Worm (Caenorhabditis elegans) whole organism, mixed stage, embryonic: Measurements from ENCODE around the gene athp-1.

Experiments
- M03D4.4 ChIP-seq: sonication (generic microtip); optimal IDR thresholded peaks from 2 replicates; lab custom pipeline; 2017; ENCODE audit warnings: mild to moderate bottlenecking, missing genetic modification characterization, missing compliant biosample characterization
- bed-3 ChIP-seq: fragments of 200-800 bp; sonication (Bioruptor generic); optimal IDR thresholded peaks from 3 replicates; lab custom pipeline; 2018; ENCODE audit warnings: mild to moderate bottlenecking, missing genetic modification characterization, moderate library complexity, missing compliant biosample characterization
- ceh-39 ChIP-seq: fragments of 150-350 bp; optimal IDR thresholded peaks from 2 replicates; lab custom pipeline; 2014; ENCODE audit warnings: missing biosample characterization, missing genetic modification characterization
- ceh-43 ChIP-seq: fragments of 200-800 bp; sonication (Bioruptor generic); optimal IDR thresholded peaks from 2 replicates; lab custom pipeline; 2018; ENCODE audit warnings: mild to moderate bottlenecking, missing genetic modification characterization, moderate library complexity, missing compliant biosample characterization
- ces-1 ChIP-seq: fragments of 150-350 bp; optimal IDR thresholded peaks from 2 replicates; lab custom pipeline; 2014; ENCODE audit warnings: missing biosample characterization, missing genetic modification reagents, missing genetic modification characterization
- cnd-1 ChIP-seq: fragments of 200-800 bp; sonication (Bioruptor generic); optimal IDR thresholded peaks from 2 replicates; lab custom pipeline; 2018; ENCODE audit warnings: mild to moderate bottlenecking, missing genetic modification characterization, missing compliant biosample characterization
- drap-1 ChIP-seq: fragments of 200-800 bp; sonication (Bioruptor generic); optimal IDR thresholded peaks from 3 replicates; lab custom pipeline; 2018; ENCODE audit warnings: mild to moderate bottlenecking, missing genetic modification characterization, missing compliant biosample characterization
- elt-1 ChIP-seq: sonication (generic microtip); optimal IDR thresholded peaks from 2 replicates; lab custom pipeline; 2017; ENCODE audit warnings: missing genetic modification characterization, mild to moderate bottlenecking, missing compliant biosample characterization, antibody characterized with exemption, moderate library complexity, borderline replicate concordance; ENCODE audit not compliant: insufficient read depth
- elt-3 ChIP-seq: fragments of 150-350 bp; optimal IDR thresholded peaks from 2 replicates; lab custom pipeline; 2014; ENCODE audit warnings: missing biosample characterization, missing genetic modification characterization
- flh-1 ChIP-seq: fragments of 200-800 bp; sonication (Bioruptor generic); optimal IDR thresholded peaks from 2 replicates; lab custom pipeline; 2018; ENCODE audit warnings: mild to moderate bottlenecking, missing genetic modification characterization, moderate library complexity, missing compliant biosample characterization
- ham-2 ChIP-seq: fragments of 200-800 bp; sonication (Bioruptor generic); optimal IDR thresholded peaks from 2 replicates; lab custom pipeline; 2018; ENCODE audit warnings: mild to moderate bottlenecking, missing genetic modification characterization, missing compliant biosample characterization
- hlh-1 ChIP-seq: fragments of 150-350 bp; optimal IDR thresholded peaks from 2 replicates; lab custom pipeline; 2014; ENCODE audit warnings: missing biosample characterization, missing genetic modification reagents, missing genetic modification characterization
- lin-13 ChIP-seq: fragments of 150-350 bp; optimal IDR thresholded peaks from 2 replicates; lab custom pipeline; 2014; ENCODE audit warnings: missing biosample characterization, missing genetic modification characterization
- lin-32 ChIP-seq: fragments of 200-800 bp; sonication (Bioruptor generic); optimal IDR thresholded peaks from 2 replicates; lab custom pipeline; 2018; ENCODE audit warnings: mild to moderate bottlenecking, missing genetic modification characterization, missing compliant biosample characterization
- lsy-2 ChIP-seq: fragments of 150-350 bp; optimal IDR thresholded peaks from 2 replicates; lab custom pipeline; 2014; ENCODE audit warnings: missing biosample characterization, missing genetic modification characterization
- mab-5 ChIP-seq: fragments of 150-350 bp; optimal IDR thresholded peaks from 2 replicates; lab custom pipeline; 2014; ENCODE audit warnings: missing biosample characterization, missing genetic modification characterization
- mep-1 ChIP-seq: fragments of 150-350 bp; optimal IDR thresholded peaks from 2 replicates; lab custom pipeline; 2017; ENCODE audit warnings: missing biosample characterization, missing genetic modification reagents, missing genetic modification characterization, inconsistent platforms
- nhr-12 ChIP-seq: fragments of 150-350 bp; optimal IDR thresholded peaks from 2 replicates; lab custom pipeline; 2014; ENCODE audit warnings: missing biosample characterization, missing genetic modification characterization
- nhr-237 ChIP-seq: fragments of 150-350 bp; optimal IDR thresholded peaks from 2 replicates; lab custom pipeline; 2014; ENCODE audit warnings: missing biosample characterization, missing genetic modification characterization
- nhr-28 ChIP-seq: fragments of 150-350 bp; optimal IDR thresholded peaks from 2 replicates; lab custom pipeline; 2014; ENCODE audit warnings: missing biosample characterization, missing genetic modification characterization
- nhr-76 ChIP-seq: sonication (generic microtip); optimal IDR thresholded peaks from 2 replicates; lab custom pipeline; 2017; ENCODE audit warnings: missing biosample characterization, missing genetic modification characterization
- pha-4 ChIP-seq: fragments of 150-350 bp; optimal IDR thresholded peaks from 2 replicates; lab custom pipeline; 2018; ENCODE audit warnings: missing biosample characterization, missing genetic modification reagents, missing genetic modification characterization
- sem-2 ChIP-seq: fragments of 200-800 bp; sonication (Bioruptor generic); optimal IDR thresholded peaks from 2 replicates; lab custom pipeline; 2018; ENCODE audit warnings: mild to moderate bottlenecking, missing genetic modification characterization, missing compliant biosample characterization
- snpc-4 ChIP-seq: fragments of 150-350 bp; optimal IDR thresholded peaks from 2 replicates; lab custom pipeline; 2014; ENCODE audit warnings: missing biosample characterization, missing genetic modification characterization
- sptf-1 ChIP-seq: sonication (generic microtip); optimal IDR thresholded peaks from 2 replicates; lab custom pipeline; 2017; ENCODE audit warnings: mild to moderate bottlenecking, missing genetic modification characterization, moderate library complexity, missing compliant biosample characterization
- tbx-8 ChIP-seq: fragments of 200-800 bp; sonication (Bioruptor generic); optimal IDR thresholded peaks from 2 replicates; lab custom pipeline; 2018; ENCODE audit warnings: mild to moderate bottlenecking, missing genetic modification characterization, moderate library complexity, missing compliant biosample characterization
- unc-39 ChIP-seq: fragments of 150-350 bp; optimal IDR thresholded peaks from 2 replicates; lab custom pipeline; 2014; ENCODE audit warnings: missing biosample characterization, missing genetic modification characterization
- unc-62 ChIP-seq: fragments of 150-350 bp; optimal IDR thresholded peaks from 2 replicates; lab custom pipeline; 2014; ENCODE audit warnings: missing biosample characterization, missing genetic modification reagents, missing genetic modification characterization
- zip-8 ChIP-seq: fragments of 150-350 bp; optimal IDR thresholded peaks from 2 replicates; lab custom pipeline; 2014; ENCODE audit warnings: missing biosample characterization, missing genetic modification characterization

Gene athp-1

DNA sequence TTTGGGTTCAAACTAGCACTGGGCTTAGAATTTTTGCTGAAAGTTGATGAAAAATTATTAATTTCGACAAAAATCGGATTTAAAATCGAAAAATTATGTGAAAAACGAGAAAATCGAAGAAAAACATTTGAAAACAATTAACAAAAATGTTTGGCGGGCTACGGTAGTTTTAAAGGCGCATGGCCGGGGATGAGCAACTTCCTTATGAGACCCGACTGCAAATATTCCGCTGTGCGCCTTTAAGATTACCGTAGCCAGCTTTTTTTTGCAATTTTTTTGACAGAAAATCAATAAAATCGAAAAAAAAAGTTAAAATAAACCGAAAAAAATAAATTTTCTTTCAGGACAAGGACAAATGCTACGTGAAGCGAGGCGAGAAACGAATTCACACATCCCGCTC, 4.0 kb upstream of the athp-1 start:
- no peak for TF ChIP-seq M03D4.4 (tag; lab: Kevin White, UChicago)
- no peak for TF ChIP-seq drap-1 (GFP tag; lab: Kevin White, UChicago)
- TF ChIP-seq mab-5 (tag; lab: Kevin White, UChicago): no peak
- TF ChIP-seq zip-8 (tag; lab: Kevin White, UChicago): no peak

ce11 chrIII:10880083-10880482, 1.5 kb upstream of the athp-1 start, which contains the start of gene C44B9.3:
Gene C44B9.3, minus strand, starts transcription at chrIII:10880183.
- TF ChIP-seq nhr-28 (tag; lab: Kevin White, UChicago) (no peak), nhr-76 (tag; lab: Kevin White, UChicago) (no peak), snpc-4 (tag; lab: Kevin White, UChicago) (no peak), sptf-1 (tag; lab: Kevin White, UChicago) (no peak), nhr-12 (tag; lab: Kevin White, UChicago) (no peak), lin-32 (GFP tag; lab: Kevin White, UChicago) (no peak), elt-3 (tag; lab: Kevin White, UChicago) (no peak), drap-1 (GFP tag; lab: Kevin White, UChicago) (no peak)
- TF ChIP-seq, all 35 proteins: peak for 0

ce11 chrIII:10881996-10882395, 430 bp downstream of the athp-1 start:
- TF ChIP-seq nhr-237 (no peak), hlh-1 (no peak), zip-8 (tag; lab: Kevin White, UChicago) (no peak), lin-13 (peak; percentile 47), nhr-28 (tag; lab: Kevin White, UChicago) (no peak), flh-1 (GFP tag; lab: Kevin White, UChicago) (no peak), mep-1 (tag; lab: Kevin White, UChicago) (peak; percentile 26), sem-2 (GFP tag; lab: Kevin White, UChicago) (no peak), pha-4 (tag; lab: Kevin White, UChicago) (peak; percentile 52), drap-1 (GFP tag; lab: Kevin White, UChicago) (no peak), ceh-39 (tag; lab: Kevin White, UChicago) (no peak), unc-39 (tag; lab: Kevin White, UChicago) (no peak), lsy-2 (peak; percentile 24), ces-1 (GFP tag; lab: Kevin White, UChicago) (peak; percentile 77), M03D4.4 (tag; lab: Kevin White, UChicago) (peak; percentile 7)

DNA sequence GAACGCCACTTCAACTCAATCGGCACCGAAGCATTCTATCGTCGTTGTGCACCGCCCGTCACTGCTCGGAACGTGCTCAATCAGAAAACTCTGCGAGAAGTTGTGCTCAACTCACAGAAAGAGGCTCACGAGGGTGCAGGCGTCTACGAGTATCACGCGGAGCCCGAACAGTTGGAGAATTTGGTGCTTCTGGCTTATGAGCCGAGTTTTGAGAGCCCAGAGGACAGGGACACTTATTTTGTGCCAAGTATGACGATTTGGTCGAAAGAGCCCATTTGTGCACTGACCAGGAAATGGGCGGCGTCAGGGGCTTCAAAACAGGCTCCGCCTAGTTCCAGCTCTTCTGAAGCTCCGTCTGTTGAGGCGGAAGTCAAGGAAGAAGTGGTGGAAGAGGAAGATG, 7.3 kb downstream of the athp-1 start:
- TF ChIP-seq lin-32 (GFP tag; lab: Kevin White, UChicago) (no peak), nhr-12 (tag; lab: Kevin White, UChicago) (no peak), elt-1 (tag; lab: Kevin White, UChicago) (no peak), cnd-1 (tag; lab: Kevin White, UChicago) (no peak), zip-8 (tag; lab: Kevin White, UChicago) (no peak)
- TF ChIP-seq, all 35 proteins: peak for 0

DNA sequence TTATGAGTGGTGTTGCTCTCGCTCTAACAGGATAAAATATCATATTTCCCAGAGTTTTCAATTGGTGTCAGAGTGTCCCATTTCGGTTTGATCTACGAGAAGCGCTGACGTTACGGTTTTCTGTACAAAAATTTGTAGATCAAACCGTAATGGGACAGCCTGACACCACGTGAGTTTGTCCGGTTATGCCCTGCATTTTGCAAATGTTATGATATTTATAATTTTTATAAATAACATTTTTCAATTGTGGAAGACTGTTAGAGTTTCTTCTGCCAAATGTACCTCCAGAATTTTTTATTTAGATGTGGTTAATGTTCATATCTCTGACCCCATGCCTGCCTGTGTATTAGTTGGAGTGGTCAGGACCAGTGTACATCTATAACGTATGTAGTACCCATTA, 12.7 kb downstream of the athp-1 start, which contains the start of gene fbxb-87:
TSS of gene fbxb-87 (plus strand) at position 301 of the 400 bp plus-strand sequence.
- no peak for TF ChIP-seq tbx-8 (GFP tag; lab: Kevin White, UChicago)
- TF ChIP-seq bed-3 (GFP tag; lab: Kevin White, UChicago): no peak
- no peak for TF ChIP-seq mep-1 (tag; lab: Kevin White, UChicago)
- TF ChIP-seq ham-2: no peak
- no peak for TF ChIP-seq sem-2 (GFP tag; lab: Kevin White, UChicago)
- TF ChIP-seq unc-62 (GFP tag; lab: Kevin White, UChicago): no peak
- no peak for TF ChIP-seq elt-1 (tag; lab: Kevin White, UChicago)
- TF ChIP-seq ceh-43 (GFP tag; lab: Kevin White, UChicago): no peak

- TF ChIP-seq lsy-2 (peak; percentile 5), unc-62 (GFP tag; lab: Kevin White, UChicago) (no peak), bed-3 (GFP tag; lab: Kevin White, UChicago) (no peak), mep-1 (tag; lab: Kevin White, UChicago) (peak; percentile 53), ces-1 (GFP tag; lab: Kevin White, UChicago) (peak; percentile 74)
- TF ChIP-seq, all 35 proteins: peak for 3
These were observed 14.3 kb downstream of the athp-1 start, which contains the start of gene com-1 for ce11 chrIII:10895817-10896413. Gene com-1, plus strand, starts transcription at chrIII:10896363.
